Fruit fly (Drosophila melanogaster): Measurements from ENCODE around the gene fh.
A peak's percentile ranks its signal among the peaks of the same experiment; 100 is the strongest.

fh gene

DNA sequence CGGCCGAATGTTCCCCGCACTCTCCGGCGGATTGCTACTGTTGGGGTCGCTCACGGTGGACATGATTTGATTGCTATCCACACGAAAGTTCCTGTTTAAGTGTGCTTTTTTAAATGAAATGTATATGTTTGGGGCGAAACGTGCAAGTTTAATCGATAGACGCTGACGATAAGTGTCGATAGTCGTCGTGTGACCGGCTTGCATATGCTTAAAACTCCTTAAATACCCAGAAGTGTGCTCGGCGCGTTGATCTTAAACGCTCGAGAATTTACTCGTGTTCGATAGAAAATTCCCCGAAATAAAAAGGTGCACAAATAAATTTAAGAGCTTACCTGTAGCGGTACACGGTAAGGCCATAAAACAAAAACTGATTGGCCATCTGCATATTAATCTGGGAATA is 13.0 kb upstream of the fh start, which contains the start of the genes Zpr1 and CG44532 (continued):
- TF ChIP-seq CG13894 (tag; optimal IDR thresholded peaks at IDR 0.05) (no peak), CG14441 (GFP tag; IDR thresholded peaks at IDR 0.05) (no peak), fd96Cb (tag; optimal IDR thresholded peaks at IDR 0.05) (no peak), CG1233 (GFP tag; optimal IDR thresholded peaks at IDR 0.05) (no peak), BtbVII (GFP tag; optimal IDR thresholded peaks at IDR 0.05) (no peak), CG14860 (GFP tag; IDR thresholded peaks at IDR 0.05; ENCODE audit: partially characterized antibody) (peak; percentile 59), CG10366 (GFP tag; IDR thresholded peaks at IDR 0.05) (no peak), rib (GFP tag; IDR thresholded peaks at IDR 0.05) (no peak), fd3F (GFP tag; optimal IDR thresholded peaks at IDR 0.05) (no peak), row (GFP tag; IDR thresholded peaks at IDR 0.05) (peak; percentile 32; the same call in 1 of the 3 replicates), Mad (GFP tag; optimal IDR thresholded peaks at IDR 0.05) (no peak), Sox102F (GFP tag; optimal IDR thresholded peaks at IDR 0.05) (no peak), pnt (GFP tag; optimal IDR thresholded peaks at IDR 0.05) (no peak), CG13624 (GFP tag; optimal IDR thresholded peaks at IDR 0.05) (no peak), TFAM (GFP tag; optimal IDR thresholded peaks at IDR 0.05) (no peak), CG34376 (GFP tag; optimal IDR thresholded peaks at IDR 0.05) (no peak), Dll (GFP tag; IDR thresholded peaks at IDR 0.05; ENCODE audit: partially characterized antibody) (peak; percentile 67), dmrt99B (tag; optimal IDR thresholded peaks at IDR 0.05) (no peak), CG9215 (GFP tag; IDR thresholded peaks at IDR 0.05) (no peak), nerfin-2 (GFP tag; IDR thresholded peaks at IDR 0.05; ENCODE audit: partially characterized antibody) (no peak), CG34422 (GFP tag; IDR thresholded peaks at IDR 0.05) (no peak), CG8388 (GFP tag; optimal IDR thresholded peaks at IDR 0.05) (no peak), CG7372 (GFP tag; IDR thresholded peaks at IDR 0.05) (no peak), klu (GFP tag; IDR thresholded peaks at IDR 0.05) (no peak), CG16813 (GFP tag; IDR thresholded peaks at IDR 0.05; ENCODE audit: partially characterized antibody) (peak; percentile 69), Bgb (GFP tag; IDR thresholded peaks at IDR 0.05; ENCODE audit: partially characterized antibody) (peak; percentile 75), bbx (GFP tag; IDR thresholded peaks at IDR 0.05; ENCODE audit: partially characterized antibody) (peak; percentile 55; the same call in 1 of the 2 replicates), CG18619 (GFP tag; optimal IDR thresholded peaks at IDR 0.05) (no peak), ac (GFP tag; optimal IDR thresholded peaks at IDR 0.05) (no peak), CG3726 (GFP tag; IDR thresholded peaks at IDR 0.05) (no peak), mld (GFP tag; IDR thresholded peaks at IDR 0.05; ENCODE audit: partially characterized antibody) (no peak), CG32532 (GFP tag; IDR thresholded peaks at IDR 0.05) (no peak), tna (GFP tag; IDR thresholded peaks at IDR 0.05; ENCODE audit: partially characterized antibody) (0 out of 2 replicates have a peak, but pooled peaks have one; percentile 14), hbn (GFP tag; IDR thresholded peaks at IDR 0.05; ENCODE audit: partially characterized antibody) (peak; percentile 49), CG2678 (tag; optimal IDR thresholded peaks at IDR 0.05) (no peak), sqz (GFP tag; optimal IDR thresholded peaks at IDR 0.05) (no peak), Ravus (GFP tag; IDR thresholded peaks at IDR 0.05) (no peak), CG18476 (GFP tag; optimal IDR thresholded peaks at IDR 0.05) (no peak), CG30403 (GFP tag; optimal IDR thresholded peaks at IDR 0.05) (no peak), CkIIα-i1 (GFP tag; IDR thresholded peaks at IDR 0.05) (no peak), Fer1 (GFP tag; optimal IDR thresholded peaks at IDR 0.05) (no peak), danr (GFP tag; IDR thresholded peaks at IDR 0.05) (no peak), Camta (GFP tag; optimal IDR thresholded peaks at IDR 0.05) (no peak), br (optimal IDR thresholded peaks at IDR 0.05) (no peak), CG17612 (GFP tag; IDR thresholded peaks at IDR 0.05) (no peak), Nf-YC (tag; optimal IDR thresholded peaks at IDR 0.05) (no peak), HLHmδ (GFP tag; optimal IDR thresholded peaks at IDR 0.05) (no peak), CG31365 (tag; optimal IDR thresholded peaks at IDR 0.05) (no peak), CG1792 (GFP tag; optimal IDR thresholded peaks at IDR 0.05) (no peak), Spps (tag; optimal IDR thresholded peaks at IDR 0.05) (no peak), CG17568 (GFP tag; optimal IDR thresholded peaks at IDR 0.05) (no peak)
